Worm (Caenorhabditis elegans) whole organism, L1 larva: ENCODE data around the gene C53C7.3.

Experiments
- ceh-63 ChIP-seq: fragments of 200-800 bp; sonication (Bioruptor generic); optimal IDR thresholded peaks from 2 replicates; lab custom pipeline; 2018; ENCODE audit warnings: mild to moderate bottlenecking, missing genetic modification characterization, missing compliant biosample characterization
- ceh-8 ChIP-seq: fragments of 200-800 bp; sonication (Bioruptor generic); optimal IDR thresholded peaks from 2 replicates; lab custom pipeline; 2018; ENCODE audit warnings: mild to moderate bottlenecking, missing genetic modification characterization, moderate library complexity, missing compliant biosample characterization
- ceh-88 ChIP-seq: fragments of 200-800 bp; sonication (Bioruptor generic); IDR thresholded peaks from 2 replicates; pipeline ENCODE4 v1.3.6; 2022; ENCODE audit warnings: missing genetic modification characterization, missing compliant biosample characterization
- ces-1 ChIP-seq: fragments of 150-350 bp; optimal IDR thresholded peaks from 2 replicates; lab custom pipeline; 2014; ENCODE audit warnings: missing biosample characterization, missing genetic modification reagents, missing genetic modification characterization
- dpl-1 ChIP-seq, 3 experiments: fragments of 150-350 bp in 2 of 3; sonication (generic microtip) in 1 of 3; optimal IDR thresholded peaks; 2 replicates each; lab custom pipeline; 2014 to 2017; ENCODE audit warnings: missing biosample characterization in 3 of 3, missing genetic modification characterization in 3 of 3, missing genetic modification reagents in 3 of 3
- dsc-1 ChIP-seq: sonication (generic microtip); optimal IDR thresholded peaks from 2 replicates; lab custom pipeline; 2016; ENCODE audit warnings: mild to moderate bottlenecking, missing genetic modification characterization, missing compliant biosample characterization
- efl-1 ChIP-seq, 4 experiments: fragments of 150-350 bp; optimal IDR thresholded peaks in 3 of 4; peaks in 1 of 4; 1 replicate in 1 of 4; 2 replicates in 3 of 4; lab custom pipeline; 2014; ENCODE audit warnings: missing biosample characterization in 2 of 4, missing genetic modification characterization in 2 of 4, missing genetic modification reagents in 2 of 4
- efl-3 ChIP-seq: fragments of 200-800 bp; sonication (Bioruptor generic); optimal IDR thresholded peaks from 2 replicates; lab custom pipeline; 2018; ENCODE audit warnings: mild to moderate bottlenecking, missing genetic modification characterization, missing compliant biosample characterization
- elt-3 ChIP-seq, 6 experiments: fragments of 150-350 bp in 1 of 6; sonication (generic microtip); optimal IDR thresholded peaks; 2 replicates each; lab custom pipeline; 2017 to 2018; ENCODE audit warnings: missing biosample characterization in 6 of 6, missing genetic modification characterization in 6 of 6, inconsistent platforms in 1 of 6
- ets-5 ChIP-seq: fragments of 200-800 bp; sonication (Bioruptor generic); IDR thresholded peaks from 2 replicates; pipeline ENCODE4 v1.3.6; 2022; ENCODE audit warnings: missing genetic modification characterization, missing compliant biosample characterization
- grh-1 ChIP-seq: fragments of 200-800 bp; sonication (Bioruptor generic); IDR thresholded peaks from 2 replicates; pipeline ENCODE4 v1.3.6; 2022; ENCODE audit warnings: missing genetic modification reagents, missing genetic modification characterization, missing compliant biosample characterization
- hlh-4 ChIP-seq: sonication (generic microtip); optimal IDR thresholded peaks from 2 replicates; lab custom pipeline; 2016; ENCODE audit warnings: mild to moderate bottlenecking, missing genetic modification characterization, missing compliant biosample characterization
- isw-1 ChIP-seq: fragments of 200-800 bp; sonication (Bioruptor generic); IDR thresholded peaks from 2 replicates; pipeline ENCODE4 v1.3.6; 2022; ENCODE audit warnings: missing genetic modification characterization, missing compliant biosample characterization
- jun-1 ChIP-seq: fragments of 150-350 bp; optimal IDR thresholded peaks from 2 replicates; lab custom pipeline; 2014; ENCODE audit warnings: missing biosample characterization, missing genetic modification reagents, missing genetic modification characterization
- lin-39 ChIP-seq: fragments of 150-350 bp; optimal IDR thresholded peaks from 2 replicates; lab custom pipeline; 2014; ENCODE audit warnings: missing biosample characterization, missing genetic modification reagents, missing genetic modification characterization
- mab-9 ChIP-seq: fragments of 200-800 bp; sonication (Bioruptor generic); IDR thresholded peaks from 2 replicates; pipeline ENCODE4 v1.3.6; 2022; ENCODE audit warnings: missing genetic modification reagents, missing genetic modification characterization, missing compliant biosample characterization
- mdl-1 ChIP-seq, 2 experiments: fragments of 150-350 bp; optimal IDR thresholded peaks; 2 replicates each; lab custom pipeline; 2014 to 2017; ENCODE audit warnings: missing biosample characterization in 2 of 2, missing genetic modification characterization in 2 of 2, inconsistent platforms in 1 of 2
- nhr-11 ChIP-seq: fragments of 150-350 bp; optimal IDR thresholded peaks from 2 replicates; lab custom pipeline; 2014; ENCODE audit warnings: missing biosample characterization, missing genetic modification characterization
- nhr-12 ChIP-seq: sonication (generic microtip); optimal IDR thresholded peaks from 2 replicates; lab custom pipeline; 2017; ENCODE audit warnings: missing biosample characterization, missing genetic modification characterization
- nhr-19 ChIP-seq: fragments of 200-800 bp; sonication (Bioruptor generic); conservative IDR thresholded peaks from 2 replicates; pipeline ENCODE4 v1.3.6; 2022; ENCODE audit warnings: missing genetic modification characterization, missing compliant biosample characterization
- nhr-20 ChIP-seq: sonication (generic microtip); optimal IDR thresholded peaks from 2 replicates; lab custom pipeline; 2016; ENCODE audit warnings: mild to moderate bottlenecking, missing genetic modification characterization, missing compliant biosample characterization
- nhr-47 ChIP-seq: sonication (generic microtip); optimal IDR thresholded peaks from 2 replicates; lab custom pipeline; 2016; ENCODE audit warnings: mild to moderate bottlenecking, missing genetic modification characterization, moderate library complexity, missing compliant biosample characterization
- nhr-76 ChIP-seq: sonication (generic microtip); optimal IDR thresholded peaks from 2 replicates; lab custom pipeline; 2017; ENCODE audit warnings: missing biosample characterization, missing genetic modification characterization
- nhr-77 ChIP-seq: fragments of 150-350 bp; optimal IDR thresholded peaks from 2 replicates; lab custom pipeline; 2014; ENCODE audit warnings: missing biosample characterization, missing genetic modification characterization
- nhr-85 ChIP-seq: sonication (generic microtip); peaks from one replicate; lab custom pipeline; 2016; ENCODE audit warnings: missing genetic modification characterization, inconsistent platforms, missing compliant biosample characterization
- pqm-1 ChIP-seq: sonication (generic microtip); optimal IDR thresholded peaks from 3 replicates; lab custom pipeline; 2017; ENCODE audit warnings: missing biosample characterization, missing genetic modification characterization
- skn-1 ChIP-seq: fragments of 150-350 bp; optimal IDR thresholded peaks from 2 replicates; lab custom pipeline; 2014; ENCODE audit warnings: missing biosample characterization, missing genetic modification characterization
- snu-23 ChIP-seq: sonication (generic microtip); optimal IDR thresholded peaks from 2 replicates; lab custom pipeline; 2016; ENCODE audit warnings: missing genetic modification characterization, missing compliant biosample characterization
- sptf-1 ChIP-seq: fragments of 150-350 bp; optimal IDR thresholded peaks from 2 replicates; lab custom pipeline; 2014; ENCODE audit warnings: missing biosample characterization, missing genetic modification characterization
- sup-37 ChIP-seq: fragments of 200-800 bp; sonication (Bioruptor generic); optimal IDR thresholded peaks from 2 replicates; lab custom pipeline; 2018; ENCODE audit warnings: mild to moderate bottlenecking, missing genetic modification characterization, missing compliant biosample characterization
- tlp-1 ChIP-seq: fragments of 150-350 bp; optimal IDR thresholded peaks from 2 replicates; lab custom pipeline; 2014; ENCODE audit warnings: missing biosample characterization, missing genetic modification characterization
- unc-130 ChIP-seq: fragments of 150-350 bp; optimal IDR thresholded peaks from 2 replicates; lab custom pipeline; 2017; ENCODE audit warnings: missing biosample characterization, missing genetic modification characterization, inconsistent platforms
- unc-98 ChIP-seq: fragments of 200-800 bp; sonication (Bioruptor generic); IDR thresholded peaks from 2 replicates; pipeline ENCODE4 v1.3.6; 2022; ENCODE audit warnings: missing genetic modification characterization, missing compliant biosample characterization
- xbp-1 ChIP-seq: sonication (generic microtip); optimal IDR thresholded peaks from 2 replicates; lab custom pipeline; 2016; ENCODE audit warnings: missing genetic modification characterization, missing compliant biosample characterization
- zip-4 ChIP-seq: fragments of 200-800 bp; sonication (Bioruptor generic); optimal IDR thresholded peaks from 2 replicates; lab custom pipeline; 2018; ENCODE audit warnings: mild to moderate bottlenecking, missing genetic modification characterization, moderate library complexity, missing compliant biosample characterization
- ztf-11 ChIP-seq, 2 experiments: sonication (generic microtip); optimal IDR thresholded peaks; 2 replicates each; lab custom pipeline; 2016 to 2017; ENCODE audit warnings: missing genetic modification characterization in 2 of 2, missing biosample characterization in 1 of 2, missing compliant biosample characterization in 1 of 2

Gene C53C7.3

DNA sequence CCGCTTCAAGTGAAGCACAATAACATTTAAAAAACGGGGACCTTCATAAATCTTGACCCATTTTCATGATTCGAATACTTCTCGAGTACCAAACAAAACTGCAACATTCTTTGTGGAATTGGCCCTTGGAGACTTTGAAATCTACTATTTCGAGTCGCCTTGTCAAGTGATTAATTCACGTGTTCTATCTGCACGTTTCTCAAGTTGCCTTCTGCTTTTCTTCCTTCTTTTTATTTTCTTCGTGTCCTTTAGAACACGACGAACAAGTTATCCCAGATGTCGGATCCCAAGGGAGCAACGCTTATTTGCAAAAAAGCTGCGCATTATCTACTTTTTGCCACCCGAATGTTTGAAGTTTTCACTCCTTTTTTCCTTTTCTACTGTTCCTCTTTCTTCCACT lies 13.0 kb downstream of the C53C7.3 start:
- no peak for TF ChIP-seq pqm-1 (tag; lab: Kevin White, UChicago)
- no peak for TF ChIP-seq mab-9
- TF ChIP-seq sptf-1 (tag; lab: Kevin White, UChicago): no peak
- TF ChIP-seq ceh-63 (GFP tag; lab: Kevin White, UChicago): no peak
- no peak for TF ChIP-seq hlh-4 (tag; lab: Kevin White, UChicago)
- no peak for TF ChIP-seq sup-37 (GFP tag; lab: Kevin White, UChicago)
- no peak for TF ChIP-seq dsc-1 (tag; lab: Kevin White, UChicago)
- TF ChIP-seq tlp-1 (tag; lab: Kevin White, UChicago): no peak

DNA sequence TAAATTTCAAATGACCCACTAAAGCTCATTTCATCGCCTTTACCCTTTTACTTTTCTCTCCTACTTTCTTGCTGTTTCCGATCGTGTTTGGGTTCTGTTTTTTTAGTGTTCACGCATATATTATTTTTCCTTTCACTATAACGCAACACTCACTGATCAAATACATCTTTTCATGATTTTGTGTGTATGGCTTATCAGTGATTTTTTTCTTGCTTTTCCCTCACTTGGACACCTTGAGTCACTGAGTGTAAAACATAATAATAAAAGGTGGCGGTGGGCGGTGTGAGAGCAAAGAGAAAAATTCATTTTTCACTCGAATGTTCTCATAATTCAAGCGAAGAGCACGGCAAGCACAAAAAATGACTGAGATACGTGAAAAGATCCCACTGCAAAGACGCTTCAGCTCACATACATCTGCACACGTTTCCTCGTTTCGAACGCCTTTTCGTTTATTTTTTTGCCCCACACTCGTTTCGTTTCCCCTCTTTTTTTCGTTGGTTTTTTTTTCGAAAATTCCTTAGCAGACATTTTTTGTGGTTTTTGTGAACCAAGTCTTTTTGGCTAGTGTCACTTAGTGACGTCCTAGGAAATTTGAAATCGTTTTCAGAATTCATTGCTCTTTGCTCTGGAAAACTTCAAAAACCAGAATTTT lies 14.7 kb downstream of the C53C7.3 start, which contains the start of gene K03A11.5:
Gene K03A11.5, plus strand, starts transcription at position 602 of the 652 bp plus-strand sequence.
- TF ChIP-seq ceh-63 (GFP tag; lab: Kevin White, UChicago) (no peak), efl-1 (optimal IDR thresholded peaks at IDR 0.05; lab: Kevin White, UChicago) (no peak), efl-1 (GFP tag; optimal IDR thresholded peaks at IDR 0.05 in 1 of 2; lab: Kevin White, UChicago) (no peak), unc-130 (no peak), elt-3 (tag; optimal IDR thresholded peaks at IDR 0.05; lab: Kevin White, UChicago) (no peak), zip-4 (GFP tag; lab: Kevin White, UChicago) (no peak), lin-39 (no peak), snu-23 (GFP tag; lab: Kevin White, UChicago) (no peak), nhr-12 (tag; lab: Kevin White, UChicago) (no peak)

DNA sequence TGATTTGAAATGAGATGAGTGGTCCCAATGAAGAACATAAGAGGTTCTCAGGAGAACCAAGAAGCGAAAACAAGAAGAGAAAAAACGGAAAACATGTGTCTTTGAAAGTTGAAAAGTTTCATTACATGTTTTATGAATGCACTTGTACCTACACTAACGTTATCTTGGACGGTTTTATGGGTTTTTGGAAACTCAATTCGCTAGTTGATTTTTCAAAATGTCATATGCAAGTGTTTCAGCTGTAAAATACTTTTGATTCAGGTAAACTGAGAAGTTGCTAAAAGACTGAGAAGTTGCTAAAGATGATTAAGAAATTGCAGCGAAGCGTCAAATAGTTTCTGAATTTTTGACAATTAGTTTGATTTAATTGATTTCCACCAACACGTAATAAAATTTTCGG lies 22.8 kb downstream of the C53C7.3 start, which contains the start of gene cpx-2:
Gene cpx-2, minus strand, starts transcription at position 101 of the 400 bp plus-strand sequence.
- TF ChIP-seq nhr-77 (tag; lab: Kevin White, UChicago) (no peak), tlp-1 (tag; lab: Kevin White, UChicago) (no peak), nhr-12 (tag; lab: Kevin White, UChicago) (no peak), mdl-1 (tag; optimal IDR thresholded peaks at IDR 0.05; lab: Kevin White, UChicago) (no peak), jun-1 (tag; lab: Kevin White, UChicago) (no peak), nhr-76 (no peak), nhr-20 (tag; lab: Kevin White, UChicago) (no peak), isw-1 (no peak)

DNA sequence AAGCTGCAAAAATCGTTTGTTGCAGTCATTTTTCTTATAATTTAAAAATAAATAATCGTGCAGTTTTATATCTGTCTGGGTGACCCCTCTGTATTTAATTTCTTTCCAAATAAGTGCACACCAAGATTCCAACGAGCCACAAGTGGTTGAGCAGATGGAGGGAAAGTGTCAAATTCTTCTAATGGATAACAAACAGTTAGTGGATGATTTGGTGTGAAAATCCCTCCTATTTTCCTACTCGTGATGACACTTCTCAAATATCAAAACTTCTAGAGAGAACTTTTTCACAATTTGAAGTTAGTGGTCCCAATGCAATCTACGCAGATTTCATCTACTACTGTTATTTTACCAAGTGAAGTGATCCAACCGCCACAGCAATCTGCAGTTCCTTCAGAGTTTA lies 26.0 kb downstream of the C53C7.3 start, which contains the start of gene ceh-28:
Gene ceh-28, plus strand, starts transcription at position 301 of the 400 bp plus-strand sequence.
- no peak for TF ChIP-seq ets-5 (GFP tag; lab: Robert Waterston, UW)
- no peak for TF ChIP-seq ces-1
- TF ChIP-seq unc-98 (GFP tag; lab: Robert Waterston, UW): no peak
- TF ChIP-seq nhr-20 (tag; lab: Kevin White, UChicago): no peak
- TF ChIP-seq sptf-1 (tag; lab: Kevin White, UChicago): no peak
- TF ChIP-seq unc-130: no peak
- no peak for TF ChIP-seq skn-1 (tag; lab: Kevin White, UChicago)
- TF ChIP-seq efl-3 (GFP tag; lab: Kevin White, UChicago): no peak
- TF ChIP-seq ceh-88 (GFP tag; lab: Robert Waterston, UW): no peak
- TF ChIP-seq nhr-85 (tag; lab: Kevin White, UChicago): no peak
- no peak for TF ChIP-seq xbp-1
- TF ChIP-seq nhr-11: no peak
- no peak for TF ChIP-seq ceh-8 (GFP tag; lab: Kevin White, UChicago)
- TF ChIP-seq nhr-12 (tag; lab: Kevin White, UChicago): no peak
- TF ChIP-seq ztf-11 (tag; optimal IDR thresholded peaks at IDR 0.05; lab: Kevin White, UChicago): no peak
- no peak for TF ChIP-seq nhr-47 (tag; lab: Kevin White, UChicago)
- no peak for TF ChIP-seq lin-39
- no peak for TF ChIP-seq dpl-1 (GFP tag; optimal IDR thresholded peaks at IDR 0.05; lab: Kevin White, UChicago)
- no peak for TF ChIP-seq nhr-19 (GFP tag; lab: Robert Waterston, UW)
- TF ChIP-seq grh-1 (GFP tag; lab: Robert Waterston, UW): no peak
